Fruit fly (Drosophila melanogaster) whole organism, adult: ENCODE measurements around the gene Cpr65Ax2.

ENCODE experiments used
- CG33017 ChIP-seq: fragments of 200-800 bp; sonication (Bioruptor generic); optimal IDR thresholded peaks from 2 replicates; lab custom pipeline; 2018; ENCODE audit warnings: missing biosample characterization, mild to moderate bottlenecking, missing genetic modification characterization, moderate library complexity
- CG5204 ChIP-seq: fragments of 200-800 bp; sonication (Bioruptor generic); optimal IDR thresholded peaks from 2 replicates; lab custom pipeline; 2016; ENCODE audit warnings: missing biosample characterization, missing genetic modification characterization
- Crg-1 ChIP-seq: fragments of 200-800 bp; sonication (Bioruptor generic); optimal IDR thresholded peaks from 2 replicates; lab custom pipeline; 2016; ENCODE audit warnings: missing biosample characterization, missing genetic modification characterization
- cic ChIP-seq: fragments of 200-800 bp; sonication (Bioruptor generic); optimal IDR thresholded peaks from 2 replicates; lab custom pipeline; 2017; ENCODE audit warnings: missing biosample characterization, mild to moderate bottlenecking, missing genetic modification characterization, moderate library complexity
- tj ChIP-seq: fragments of 200-800 bp; sonication (Bioruptor generic); optimal IDR thresholded peaks from 3 replicates; lab custom pipeline; 2017; ENCODE audit warnings: missing biosample characterization, mild to moderate bottlenecking, missing genetic modification characterization, moderate library complexity
- toe ChIP-seq: fragments of 200-800 bp; sonication (Bioruptor generic); optimal IDR thresholded peaks from 2 replicates; lab custom pipeline; 2016; ENCODE audit warnings: missing biosample characterization, missing genetic modification characterization

DNA sequence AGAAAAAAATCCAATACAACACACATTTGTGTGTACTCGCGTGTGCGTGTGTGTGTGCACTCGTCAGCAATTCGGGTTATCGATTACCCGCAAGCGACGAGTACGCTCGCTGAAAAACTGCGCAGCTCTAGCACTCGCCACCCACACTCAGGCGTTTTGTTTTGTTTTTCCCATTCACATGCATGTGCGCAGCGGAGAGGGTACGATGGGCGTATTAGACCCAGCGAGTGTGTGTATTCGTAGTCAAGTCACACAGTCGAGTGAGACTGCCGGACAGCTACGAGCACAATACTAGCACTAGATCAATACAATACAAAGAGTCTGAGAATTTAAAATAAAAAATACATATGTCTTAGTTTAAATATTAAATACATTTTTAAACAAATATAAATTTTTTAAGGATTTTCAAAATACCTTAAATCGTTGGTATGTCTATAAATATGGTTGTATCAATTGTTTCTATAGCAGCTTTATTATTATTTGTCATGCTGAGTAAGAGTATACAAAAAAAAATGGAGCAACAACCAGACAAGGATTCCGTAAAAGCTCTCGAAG, 34.3 kb upstream of the Cpr65Ax2 start, which contains the start of the genes D19B and CG43293:
- TF ChIP-seq tj (peak; percentile 78), CG5204 (GFP tag; lab: Kevin White, UChicago) (peak; percentile 64), cic (GFP tag; lab: Kevin White, UChicago) (peak; percentile 98), toe (GFP tag; lab: Kevin White, UChicago) (peak; percentile 60), CG33017 (tag; lab: Kevin White, UChicago) (peak; percentile 75), Crg-1 (GFP tag; lab: Kevin White, UChicago) (peak; percentile 54)
